Worm (Caenorhabditis elegans) whole organism, midembryonic: ENCODE measurements around the gene C05B5.8.

Experiments
- T22C8.4 ChIP-seq: fragments of 200-800 bp; sonication (Bioruptor generic); IDR thresholded peaks from 2 replicates; pipeline ENCODE4 v1.3.6; 2022; ENCODE audit warnings: missing genetic modification characterization, missing compliant biosample characterization
- cog-1 ChIP-seq: sonication (generic microtip); optimal IDR thresholded peaks from 2 replicates; lab custom pipeline; 2016; ENCODE audit warnings: missing genetic modification characterization, missing compliant biosample characterization
- flt-1 ChIP-seq: fragments of 200-800 bp; sonication (Bioruptor generic); IDR thresholded peaks from 2 replicates; pipeline ENCODE4 v1.3.6; 2022; ENCODE audit warnings: missing genetic modification characterization, missing compliant biosample characterization
- klf-2 ChIP-seq: fragments of 200-800 bp; sonication (Bioruptor generic); conservative IDR thresholded peaks from 2 replicates; pipeline ENCODE4 v1.3.6; 2022; ENCODE audit warnings: missing genetic modification reagents, missing genetic modification characterization, missing compliant biosample characterization
- med-1 ChIP-seq: sonication (generic microtip); optimal IDR thresholded peaks from 2 replicates; lab custom pipeline; 2017; ENCODE audit warnings: missing genetic modification characterization, mild to moderate bottlenecking, missing compliant biosample characterization, antibody characterized with exemption, missing genetic modification reagents; ENCODE audit not compliant: insufficient read depth
- ref-1 ChIP-seq: fragments of 200-800 bp; sonication (Bioruptor generic); conservative IDR thresholded peaks from 2 replicates; pipeline ENCODE4 v1.3.6; 2022; ENCODE audit warnings: missing genetic modification reagents, missing genetic modification characterization, missing compliant biosample characterization
- tab-1 ChIP-seq: fragments of 200-800 bp; sonication (Bioruptor generic); IDR thresholded peaks from 2 replicates; pipeline ENCODE4 v1.3.6; 2022; ENCODE audit warnings: missing genetic modification characterization, missing compliant biosample characterization
- ztf-23 ChIP-seq: fragments of 200-800 bp; sonication (Bioruptor generic); IDR thresholded peaks from 2 replicates; pipeline ENCODE4 v1.3.6; 2022; ENCODE audit warnings: missing genetic modification reagents, missing genetic modification characterization, missing compliant biosample characterization
- ztf-29 ChIP-seq: fragments of 200-800 bp; sonication (Bioruptor generic); IDR thresholded peaks from 2 replicates; pipeline ENCODE4 v1.3.6; 2022; ENCODE audit warnings: missing genetic modification reagents, missing genetic modification characterization, missing compliant biosample characterization

C05B5.8 gene

DNA sequence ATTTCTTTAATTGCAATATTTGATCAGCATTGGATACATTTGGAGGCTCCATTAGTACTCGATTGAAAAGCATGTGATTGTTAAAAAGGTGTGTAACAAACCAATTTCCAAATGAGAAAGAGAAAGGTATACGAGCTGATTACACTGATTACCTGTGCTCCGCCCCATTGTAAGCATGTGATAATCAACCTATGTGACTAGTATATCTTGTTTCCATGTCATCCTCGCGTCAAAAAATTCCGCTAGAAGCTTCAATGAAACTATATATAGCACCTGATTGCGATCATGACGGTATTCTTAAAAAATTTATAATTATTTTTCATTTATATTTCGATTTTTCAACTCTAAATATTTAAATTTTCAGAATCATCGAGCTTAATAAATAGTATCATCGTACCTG, 24.0 kb upstream of the C05B5.8 start, which contains the start of gene M04D8.4:
TSS of gene M04D8.4 (minus strand) at position 101 of the 400 bp plus-strand sequence.
- TF ChIP-seq cog-1 (tag; lab: Kevin White, UChicago) (no peak), ref-1 (GFP tag; lab: Robert Waterston, UW) (no peak)

DNA sequence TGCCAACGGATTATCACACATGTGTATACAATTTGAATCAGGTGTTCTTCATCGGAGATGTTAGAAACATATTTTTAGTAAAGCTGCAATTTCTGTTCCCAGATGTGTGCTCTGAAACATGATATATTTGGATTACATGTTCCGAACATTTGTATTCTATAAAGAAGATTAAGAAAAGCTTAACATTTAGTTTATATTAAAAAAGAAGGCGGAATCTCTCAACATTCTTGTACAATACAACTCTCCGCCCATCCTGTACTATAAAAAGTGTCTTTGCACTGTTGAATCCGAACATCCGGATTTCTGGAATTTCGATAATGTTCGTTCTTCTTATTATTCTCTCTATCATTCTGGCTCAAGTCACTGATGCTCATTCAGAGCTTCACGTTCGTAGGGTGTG, 21.4 kb upstream of the C05B5.8 start, which contains the start of gene ins-23:
TSS of gene ins-23 (plus strand) at position 301 of the 400 bp plus-strand sequence.
- TF ChIP-seq cog-1 (tag; lab: Kevin White, UChicago) (no peak), flt-1 (GFP tag; lab: Robert Waterston, UW) (no peak), med-1 (GFP tag; lab: Kevin White, UChicago) (no peak), ztf-29 (GFP tag; lab: Robert Waterston, UW) (no peak), ref-1 (GFP tag; lab: Robert Waterston, UW) (no peak), T22C8.4 (no peak), klf-2 (GFP tag; lab: Robert Waterston, UW) (no peak), ztf-23 (GFP tag; lab: Robert Waterston, UW) (no peak), tab-1 (GFP tag; lab: Robert Waterston, UW) (no peak)

DNA sequence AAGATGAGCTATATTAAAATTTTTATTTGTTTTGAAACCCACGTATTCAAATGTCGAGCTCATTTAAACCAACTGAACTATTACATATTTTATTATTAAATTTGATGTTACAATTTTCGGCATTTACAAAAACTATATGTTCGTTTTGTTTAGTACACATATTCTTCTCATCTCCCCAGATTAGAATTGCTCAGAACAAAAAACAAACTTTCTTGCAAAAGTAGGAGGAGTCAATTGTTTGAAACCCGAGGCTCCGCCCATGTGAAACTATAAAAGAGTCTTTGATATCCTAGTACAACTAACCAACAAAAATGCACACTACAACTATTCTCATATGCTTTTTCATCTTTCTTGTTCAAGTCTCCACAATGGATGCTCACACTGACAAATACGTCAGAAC, 19.4 kb upstream of the C05B5.8 start, which contains the start of gene ins-22:
TSS of gene ins-22 (plus strand) at position 301 of the 400 bp plus-strand sequence.
- TF ChIP-seq tab-1 (GFP tag; lab: Robert Waterston, UW) (no peak), T22C8.4 (no peak), med-1 (GFP tag; lab: Kevin White, UChicago) (no peak), ztf-23 (GFP tag; lab: Robert Waterston, UW) (no peak), cog-1 (tag; lab: Kevin White, UChicago) (no peak), flt-1 (GFP tag; lab: Robert Waterston, UW) (no peak), klf-2 (GFP tag; lab: Robert Waterston, UW) (no peak), ref-1 (GFP tag; lab: Robert Waterston, UW) (no peak), ztf-29 (GFP tag; lab: Robert Waterston, UW) (no peak)

DNA sequence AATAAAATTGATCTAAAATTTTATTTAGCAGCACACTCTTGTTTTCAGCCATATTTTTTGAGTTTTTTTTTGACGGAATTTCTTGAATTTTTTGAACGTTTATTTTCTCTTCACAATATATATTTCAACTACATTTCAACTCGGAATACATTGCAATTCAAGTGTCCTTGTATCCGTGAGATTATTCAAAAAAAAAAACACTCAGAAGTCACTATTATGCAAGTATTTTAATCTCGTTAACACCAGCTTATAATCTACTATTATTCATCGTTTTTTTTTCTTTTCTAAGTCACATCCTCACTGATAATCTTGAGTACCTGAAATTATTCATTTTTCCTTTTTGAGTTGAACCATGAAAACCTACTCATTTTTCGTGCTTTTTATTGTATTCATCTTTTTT, 16.9 kb upstream of the C05B5.8 start, which contains the start of gene ins-21:
TSS of gene ins-21 (plus strand) at position 301 of the 400 bp plus-strand sequence.
- TF ChIP-seq ztf-29 (GFP tag; lab: Robert Waterston, UW) (no peak), flt-1 (GFP tag; lab: Robert Waterston, UW) (no peak)

DNA sequence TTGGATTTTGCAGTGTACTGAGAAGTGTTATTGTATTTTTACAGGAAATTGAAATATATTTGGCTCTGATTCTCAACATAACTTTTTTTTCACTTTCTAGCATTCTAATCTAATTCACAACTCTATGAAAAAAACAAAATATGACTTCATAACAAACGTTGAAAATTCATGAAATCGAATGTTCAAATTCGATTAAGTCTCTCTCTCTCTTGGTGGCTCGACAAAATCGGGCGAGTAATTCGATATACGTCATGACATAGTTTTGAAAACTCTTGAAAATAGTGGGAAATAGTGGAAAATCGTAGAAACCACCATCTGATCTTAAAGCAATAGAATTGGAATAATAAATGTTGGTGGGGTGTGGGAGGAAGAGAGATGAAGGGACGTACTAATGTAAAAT, 11.4 kb upstream of the C05B5.8 start:
- no peak for TF ChIP-seq ztf-23 (GFP tag; lab: Robert Waterston, UW)
- no peak for TF ChIP-seq T22C8.4
- no peak for TF ChIP-seq ztf-29 (GFP tag; lab: Robert Waterston, UW)
- no peak for TF ChIP-seq ref-1 (GFP tag; lab: Robert Waterston, UW)
- no peak for TF ChIP-seq flt-1 (GFP tag; lab: Robert Waterston, UW)
- no peak for TF ChIP-seq cog-1 (tag; lab: Kevin White, UChicago)
- no peak for TF ChIP-seq med-1 (GFP tag; lab: Kevin White, UChicago)
- TF ChIP-seq klf-2 (GFP tag; lab: Robert Waterston, UW), result no peak
- no peak for TF ChIP-seq tab-1 (GFP tag; lab: Robert Waterston, UW)

DNA sequence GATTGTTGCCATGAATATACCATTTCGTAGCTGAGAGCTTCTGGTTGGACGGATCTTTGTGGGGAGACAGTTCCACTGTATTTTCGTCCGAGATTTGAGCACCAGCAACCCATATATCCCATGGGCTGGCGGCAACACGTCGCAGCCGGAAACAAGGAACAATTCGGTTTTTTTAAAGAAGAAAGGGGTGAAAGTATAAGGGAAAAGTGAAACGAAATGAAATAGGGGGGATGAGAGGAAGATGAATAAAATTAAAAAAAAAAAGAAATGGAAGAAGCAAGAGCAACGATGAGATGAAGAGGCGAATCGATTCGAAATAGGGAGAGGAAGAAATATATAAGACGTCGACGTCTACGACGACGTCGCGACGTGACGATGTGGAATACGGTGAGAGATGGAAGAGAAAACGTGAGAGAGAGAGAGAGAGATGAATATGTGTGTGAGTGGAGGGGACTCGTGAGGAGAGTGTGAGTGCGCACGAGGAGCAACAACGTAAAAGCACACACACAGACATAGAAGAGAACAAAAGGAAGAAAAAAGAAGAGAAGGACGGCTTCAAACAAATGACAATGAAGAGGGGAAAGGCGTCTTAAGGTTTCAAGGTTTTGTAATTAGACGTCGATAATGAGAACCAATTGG, 9.9 kb upstream of the C05B5.8 start, which contains the start of gene rgs-1:
TSS of gene rgs-1 (minus strand) at position 146 of the 639 bp plus-strand sequence.
- no peak for TF ChIP-seq klf-2 (GFP tag; lab: Robert Waterston, UW)
- TF ChIP-seq flt-1 (GFP tag; lab: Robert Waterston, UW), result 0 out of 2 replicates have a peak, but pooled peaks have one; percentile 26
- TF ChIP-seq tab-1 (GFP tag; lab: Robert Waterston, UW), result no peak
- no peak for TF ChIP-seq ztf-23 (GFP tag; lab: Robert Waterston, UW)
- no peak for TF ChIP-seq T22C8.4
- no peak for TF ChIP-seq ref-1 (GFP tag; lab: Robert Waterston, UW)
- TF ChIP-seq cog-1 (tag; lab: Kevin White, UChicago), result no peak

DNA sequence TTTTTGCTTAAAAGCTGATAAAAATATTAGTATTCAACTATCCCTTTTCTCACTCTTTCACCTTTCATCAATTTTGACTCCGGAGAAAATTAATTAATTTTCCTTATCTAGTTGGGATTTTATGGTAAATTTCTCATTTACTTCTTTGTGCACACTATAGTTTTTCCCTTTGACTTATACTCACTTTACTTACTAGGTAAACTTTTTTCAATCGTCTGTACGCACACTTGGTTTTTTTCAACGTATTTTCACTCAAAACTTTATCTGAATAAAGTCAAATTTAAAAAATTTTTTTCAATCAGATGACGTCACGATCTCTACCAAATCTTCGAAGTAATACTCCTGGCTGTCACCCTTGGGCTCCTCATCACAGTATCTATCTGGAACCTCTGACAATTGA, 5.6 kb upstream of the C05B5.8 start, which contains the start of gene C05B5.16:
TSS of gene C05B5.16 (plus strand) at position 301 of the 400 bp plus-strand sequence.
- TF ChIP-seq klf-2 (GFP tag; lab: Robert Waterston, UW), result no peak

DNA sequence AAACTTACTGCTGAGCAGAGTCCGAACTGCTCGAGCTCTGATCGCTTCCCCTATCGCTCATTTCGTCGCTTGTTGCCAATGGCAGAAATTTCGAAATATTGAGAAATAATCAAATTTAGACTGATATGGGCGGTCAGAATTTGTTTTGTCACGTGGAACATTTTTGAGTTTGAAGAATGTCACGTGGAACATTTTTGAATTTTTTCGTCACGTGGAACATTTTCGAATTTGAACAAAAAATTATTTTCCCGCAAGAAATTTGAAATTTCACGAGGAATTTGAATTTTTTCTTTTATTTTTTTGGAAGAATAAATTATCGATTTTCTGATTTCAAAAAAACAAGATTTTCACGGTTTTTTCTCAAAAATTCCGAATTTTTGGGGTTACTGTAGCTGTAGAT, 3.5 kb upstream of the C05B5.8 start, which contains the start of gene fbxa-155:
TSS of gene fbxa-155 (minus strand) at position 101 of the 400 bp plus-strand sequence.
- TF ChIP-seq tab-1 (GFP tag; lab: Robert Waterston, UW), result no peak
- TF ChIP-seq ztf-29 (GFP tag; lab: Robert Waterston, UW), result no peak
- TF ChIP-seq flt-1 (GFP tag; lab: Robert Waterston, UW), result no peak
- no peak for TF ChIP-seq T22C8.4
- no peak for TF ChIP-seq klf-2 (GFP tag; lab: Robert Waterston, UW)
- TF ChIP-seq med-1 (GFP tag; lab: Kevin White, UChicago), result no peak
- no peak for TF ChIP-seq ztf-23 (GFP tag; lab: Robert Waterston, UW)
- no peak for TF ChIP-seq ref-1 (GFP tag; lab: Robert Waterston, UW)
- TF ChIP-seq cog-1 (tag; lab: Kevin White, UChicago), result no peak

DNA sequence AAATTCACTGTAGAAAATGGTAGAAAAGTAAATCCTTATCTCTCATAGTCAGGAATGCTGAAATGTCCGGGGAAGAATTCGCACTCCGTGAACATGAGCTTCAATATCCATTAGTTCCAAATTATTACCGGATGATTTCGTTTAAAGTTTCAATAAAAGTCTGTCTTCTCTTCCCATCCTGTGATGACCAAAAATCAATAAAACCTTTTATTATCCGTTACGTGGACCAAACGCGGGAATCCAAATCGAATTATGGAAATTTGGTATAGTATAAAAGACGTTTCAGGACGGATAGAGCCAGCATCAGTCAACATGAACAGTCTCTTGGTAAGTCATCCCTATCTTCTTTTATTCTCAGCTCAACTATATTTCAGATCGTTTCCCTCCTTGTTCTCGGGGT, 2.4 kb downstream of the C05B5.8 start, which contains the start of gene C05B5.11:
TSS of gene C05B5.11 (plus strand) at position 301 of the 400 bp plus-strand sequence.
- TF ChIP-seq klf-2 (GFP tag; lab: Robert Waterston, UW) (no peak), ztf-23 (GFP tag; lab: Robert Waterston, UW) (no peak), ztf-29 (GFP tag; lab: Robert Waterston, UW) (no peak), med-1 (GFP tag; lab: Kevin White, UChicago) (no peak), cog-1 (tag; lab: Kevin White, UChicago) (no peak), ref-1 (GFP tag; lab: Robert Waterston, UW) (no peak), T22C8.4 (no peak), tab-1 (GFP tag; lab: Robert Waterston, UW) (no peak), flt-1 (GFP tag; lab: Robert Waterston, UW) (no peak)
